Worm (Caenorhabditis elegans) whole organism, L4 larva: ENCODE measurements around the gene timm-17B.1.

Source experiments
- F26F4.8 ChIP-seq: fragments of 200-800 bp; sonication (Bioruptor generic); conservative IDR thresholded peaks from 2 replicates; pipeline ENCODE4 v1.3.6; 2022; ENCODE audit warnings: missing genetic modification characterization, missing compliant biosample characterization
- F37D6.2 ChIP-seq: sonication (generic microtip); optimal IDR thresholded peaks from 2 replicates; lab custom pipeline; 2016; ENCODE audit warnings: mild to moderate bottlenecking, missing genetic modification characterization, missing compliant biosample characterization
- R02D3.7 ChIP-seq: fragments of 150-350 bp; sonication (generic microtip); optimal IDR thresholded peaks from 3 replicates; lab custom pipeline; 2014; ENCODE audit warnings: missing biosample characterization, missing genetic modification characterization
- T20F7.1 ChIP-seq: fragments of 200-800 bp; sonication (Bioruptor generic); optimal IDR thresholded peaks from 2 replicates; lab custom pipeline; 2018; ENCODE audit warnings: mild to moderate bottlenecking, missing genetic modification characterization, missing compliant biosample characterization
- T26A8.4 ChIP-seq: fragments of 200-800 bp; sonication (Bioruptor generic); IDR thresholded peaks from 2 replicates; pipeline ENCODE4 v1.3.6; 2022; ENCODE audit warnings: missing genetic modification characterization, missing compliant biosample characterization
- Y105C5A.15 ChIP-seq: fragments of 200-800 bp; sonication (Bioruptor generic); IDR thresholded peaks from 2 replicates; pipeline ENCODE4 v1.3.6; 2022; ENCODE audit warnings: missing genetic modification characterization, missing compliant biosample characterization
- ZK546.5 ChIP-seq, 2 experiments: sonication (generic microtip); optimal IDR thresholded peaks; 2 replicates each; lab custom pipeline; 2017; ENCODE audit warnings: missing biosample characterization in 2 of 2, missing genetic modification characterization in 2 of 2
- arid-1 ChIP-seq: fragments of 200-800 bp; sonication (Bioruptor generic); conservative IDR thresholded peaks from 2 replicates; pipeline ENCODE4 v1.3.6; 2022; ENCODE audit warnings: missing genetic modification reagents, missing genetic modification characterization, missing compliant biosample characterization
- attf-4 ChIP-seq: sonication (generic microtip); optimal IDR thresholded peaks from 3 replicates; lab custom pipeline; 2017; ENCODE audit warnings: missing biosample characterization, missing genetic modification characterization
- ceh-28 ChIP-seq: fragments of 150-350 bp; optimal IDR thresholded peaks from 2 replicates; lab custom pipeline; 2014; ENCODE audit warnings: missing biosample characterization, missing genetic modification reagents, missing genetic modification characterization
- ceh-82 ChIP-seq: sonication (generic microtip); optimal IDR thresholded peaks from 2 replicates; lab custom pipeline; 2017; ENCODE audit warnings: missing biosample characterization, missing genetic modification characterization
- cey-2 ChIP-seq: sonication (generic microtip); optimal IDR thresholded peaks from 3 replicates; lab custom pipeline; 2017; ENCODE audit warnings: missing genetic modification characterization, mild to moderate bottlenecking, missing compliant biosample characterization, antibody characterized with exemption, borderline replicate concordance; ENCODE audit not compliant: insufficient read depth
- daf-12 ChIP-seq: fragments of 150-350 bp; optimal IDR thresholded peaks from 2 replicates; lab custom pipeline; 2014; ENCODE audit warnings: missing biosample characterization, missing genetic modification reagents, missing genetic modification characterization
- daf-16 ChIP-seq, 3 experiments: sonication (generic microtip); optimal IDR thresholded peaks; 2 replicates each; lab custom pipeline; 2016 to 2017; ENCODE audit warnings: missing genetic modification characterization in 3 of 3, missing genetic modification reagents in 3 of 3, mild to moderate bottlenecking in 2 of 3, missing compliant biosample characterization in 2 of 3, missing biosample characterization in 1 of 3, moderate library complexity in 1 of 3
- daf-19 ChIP-seq: fragments of 200-800 bp; sonication (Bioruptor generic); conservative IDR thresholded peaks from 2 replicates; pipeline ENCODE4 v1.3.6; 2022; ENCODE audit warnings: missing genetic modification characterization, missing compliant biosample characterization
- daf-8 ChIP-seq: fragments of 200-800 bp; sonication (Bioruptor generic); IDR thresholded peaks from 2 replicates; pipeline ENCODE4 v1.3.6; 2022; ENCODE audit warnings: missing genetic modification characterization, missing compliant biosample characterization
- dmd-6 ChIP-seq: fragments of 200-800 bp; sonication (Bioruptor generic); IDR thresholded peaks from 2 replicates; pipeline ENCODE4 v1.3.6; 2022; ENCODE audit warnings: missing genetic modification reagents, missing genetic modification characterization, missing compliant biosample characterization
- dmd-9 ChIP-seq: fragments of 200-800 bp; sonication (Bioruptor generic); IDR thresholded peaks from 2 replicates; pipeline ENCODE4 v1.3.6; 2022; ENCODE audit warnings: missing genetic modification reagents, missing genetic modification characterization, missing compliant biosample characterization
- dpl-1 ChIP-seq: fragments of 150-350 bp; optimal IDR thresholded peaks from 2 replicates; lab custom pipeline; 2014; ENCODE audit warnings: missing biosample characterization, missing genetic modification reagents, missing genetic modification characterization
- duxl-1 ChIP-seq: sonication (generic microtip); optimal IDR thresholded peaks from 2 replicates; lab custom pipeline; 2016; ENCODE audit warnings: mild to moderate bottlenecking, missing genetic modification characterization, moderate library complexity, missing compliant biosample characterization; ENCODE audit not compliant: poor library complexity
- dve-1 ChIP-seq: sonication (generic microtip); optimal IDR thresholded peaks from 2 replicates; lab custom pipeline; 2017; ENCODE audit warnings: antibody characterized with exemption, mild to moderate bottlenecking, missing genetic modification characterization, missing compliant biosample characterization; ENCODE audit not compliant: insufficient read depth
- hif-1 ChIP-seq, 2 experiments: sonication (generic microtip); optimal IDR thresholded peaks; 2 replicates each; lab custom pipeline; 2016 to 2017; ENCODE audit warnings: missing compliant biosample characterization in 2 of 2, missing genetic modification characterization in 2 of 2, missing genetic modification reagents in 2 of 2, missing genotype in 2 of 2, mild to moderate bottlenecking in 1 of 2
- hlh-11 ChIP-seq: fragments of 200-800 bp; sonication (Bioruptor generic); optimal IDR thresholded peaks from 2 replicates; lab custom pipeline; 2018; ENCODE audit warnings: mild to moderate bottlenecking, missing genetic modification characterization, missing compliant biosample characterization
- hmg-1.1 ChIP-seq: fragments of 200-800 bp; sonication (Bioruptor generic); IDR thresholded peaks from 2 replicates; pipeline ENCODE4 v1.3.6; 2022; ENCODE audit warnings: missing genetic modification reagents, missing genetic modification characterization, missing compliant biosample characterization
- jun-1 ChIP-seq: fragments of 150-350 bp; optimal IDR thresholded peaks from 2 replicates; lab custom pipeline; 2014; ENCODE audit warnings: missing biosample characterization, missing genetic modification reagents, missing genetic modification characterization
- lin-1 ChIP-seq: fragments of 200-800 bp; sonication (Bioruptor generic); IDR thresholded peaks from 2 replicates; pipeline ENCODE4 v1.3.6; 2022; ENCODE audit warnings: missing genetic modification reagents, missing genetic modification characterization, missing compliant biosample characterization
- lin-38 ChIP-seq: fragments of 200-800 bp; sonication (Bioruptor generic); IDR thresholded peaks from 2 replicates; pipeline ENCODE4 v1.3.6; 2022; ENCODE audit warnings: missing genetic modification reagents, missing genetic modification characterization, missing compliant biosample characterization
- lir-3 ChIP-seq: sonication (generic microtip); optimal IDR thresholded peaks from 2 replicates; lab custom pipeline; 2016; ENCODE audit warnings: mild to moderate bottlenecking, missing genetic modification characterization, missing compliant biosample characterization
- lsy-2 ChIP-seq, 2 experiments: fragments of 150-350 bp in 1 of 2; sonication (generic microtip) in 1 of 2; optimal IDR thresholded peaks; 2 replicates each; lab custom pipeline; 2014 to 2017; ENCODE audit warnings: missing biosample characterization in 2 of 2, missing genetic modification characterization in 2 of 2
- mep-1 ChIP-seq: fragments of 150-350 bp; sonication (generic microtip); optimal IDR thresholded peaks from 3 replicates; lab custom pipeline; 2014; ENCODE audit warnings: missing biosample characterization, missing genetic modification characterization
- mes-2 ChIP-seq: sonication (generic microtip); optimal IDR thresholded peaks from 2 replicates; lab custom pipeline; 2016; ENCODE audit warnings: missing genotype, mild to moderate bottlenecking, missing genetic modification characterization, missing compliant biosample characterization; ENCODE audit not compliant: poor library complexity, severe bottlenecking
- mxl-3 ChIP-seq: fragments of 200-800 bp; sonication (Bioruptor generic); optimal IDR thresholded peaks from 2 replicates; lab custom pipeline; 2018; ENCODE audit warnings: mild to moderate bottlenecking, missing genetic modification characterization, missing compliant biosample characterization
- nhr-41 ChIP-seq: fragments of 200-800 bp; sonication (Bioruptor generic); IDR thresholded peaks from 2 replicates; pipeline ENCODE4 v1.3.6; 2022; ENCODE audit warnings: missing genetic modification reagents, missing genetic modification characterization, missing compliant biosample characterization
- nhr-42 ChIP-seq: fragments of 200-800 bp; sonication (Bioruptor generic); IDR thresholded peaks from 2 replicates; pipeline ENCODE4 v1.3.6; 2022; ENCODE audit warnings: missing genetic modification characterization, missing compliant biosample characterization
- nhr-48 ChIP-seq: sonication (generic microtip); optimal IDR thresholded peaks from 2 replicates; lab custom pipeline; 2016; ENCODE audit warnings: mild to moderate bottlenecking, missing genetic modification characterization, missing compliant biosample characterization
- nhr-76 ChIP-seq: fragments of 150-350 bp; optimal IDR thresholded peaks from 2 replicates; lab custom pipeline; 2014; ENCODE audit warnings: missing biosample characterization, missing genetic modification characterization
- nhr-77 ChIP-seq: fragments of 150-350 bp; optimal IDR thresholded peaks from 2 replicates; lab custom pipeline; 2014; ENCODE audit warnings: missing biosample characterization, missing genetic modification characterization
- php-3 ChIP-seq: fragments of 200-800 bp; sonication (Bioruptor generic); IDR thresholded peaks from 2 replicates; pipeline ENCODE4 v1.3.6; 2022; ENCODE audit warnings: missing genetic modification reagents, missing genetic modification characterization, missing compliant biosample characterization
- skn-1 ChIP-seq: fragments of 150-350 bp; optimal IDR thresholded peaks from 2 replicates; lab custom pipeline; 2014; ENCODE audit warnings: missing biosample characterization, missing genetic modification characterization
- tag-97 ChIP-seq: fragments of 200-800 bp; sonication (Bioruptor generic); IDR thresholded peaks from 2 replicates; pipeline ENCODE4 v1.3.6; 2022; ENCODE audit warnings: missing genetic modification characterization, missing compliant biosample characterization
- unc-62 ChIP-seq, 3 experiments: fragments of 150-350 bp in 1 of 3; sonication (generic microtip); optimal IDR thresholded peaks in 2 of 3; peaks in 1 of 3; 1 replicate in 1 of 3; 2 replicates in 2 of 3; lab custom pipeline; 2014 to 2017; ENCODE audit warnings: missing biosample characterization in 3 of 3, missing genetic modification characterization in 3 of 3, missing genetic modification reagents in 3 of 3, missing genotype in 1 of 3
- zag-1 ChIP-seq: fragments of 150-350 bp; optimal IDR thresholded peaks from 2 replicates; lab custom pipeline; 2014; ENCODE audit warnings: missing biosample characterization, missing genetic modification characterization
- zfp-3 ChIP-seq: fragments of 200-800 bp; sonication (Bioruptor generic); conservative IDR thresholded peaks from 2 replicates; pipeline ENCODE4 v1.3.6; 2022; ENCODE audit warnings: missing genetic modification reagents, missing genetic modification characterization, missing compliant biosample characterization
- ztf-11 ChIP-seq: fragments of 150-350 bp; optimal IDR thresholded peaks from 2 replicates; lab custom pipeline; 2014; ENCODE audit warnings: missing biosample characterization, missing genetic modification characterization

The timm-17B.1 gene

ce11 chrIV:4745422-4745821 is at the start of gene timm-17B.1 (continued):
- TF ChIP-seq T20F7.1 (GFP tag; lab: Kevin White, UChicago) (peak; percentile 46), T26A8.4 (peak; percentile 55; the same call in 1 of the 2 replicates), cey-2 (tag; lab: Kevin White, UChicago) (no peak), hmg-1.1 (peak; percentile 66), ceh-82 (tag; lab: Kevin White, UChicago) (no peak)

DNA sequence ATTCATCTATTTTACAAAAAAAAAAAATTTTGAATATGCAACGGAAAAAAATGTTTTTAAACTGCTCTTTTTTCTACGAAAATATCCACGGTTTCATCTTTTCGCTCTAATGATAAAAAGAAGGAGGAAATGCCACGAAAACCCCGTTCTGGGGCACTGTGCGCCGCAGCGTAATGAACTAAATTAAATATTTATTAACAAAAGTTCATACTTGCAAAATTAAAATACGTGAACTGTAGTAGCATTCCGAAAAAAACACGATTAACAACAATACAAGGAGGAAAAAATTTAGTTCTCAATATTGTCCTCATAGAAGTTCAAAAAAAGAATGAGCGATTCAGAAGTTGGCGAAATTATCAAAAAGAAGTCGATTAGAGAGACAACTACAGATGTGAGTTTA is 44.2 kb upstream of the timm-17B.1 start, which contains the start of gene R11E3.1:
Gene R11E3.1, plus strand, starts transcription at position 301 of the 400 bp plus-strand sequence.
- TF ChIP-seq zfp-3 (GFP tag; lab: Robert Waterston, UW): no peak
- TF ChIP-seq arid-1 (GFP tag; lab: Robert Waterston, UW): no peak
- TF ChIP-seq daf-16 (GFP tag; optimal IDR thresholded peaks at IDR 0.05; lab: Kevin White, UChicago): no peak
- TF ChIP-seq daf-16 (tag; optimal IDR thresholded peaks at IDR 0.05; lab: Kevin White, UChicago): no peak
- TF ChIP-seq duxl-1 (tag; lab: Kevin White, UChicago): no peak
- no peak for TF ChIP-seq lin-38 (GFP tag; lab: Robert Waterston, UW)
- no peak for TF ChIP-seq nhr-76 (tag; lab: Kevin White, UChicago)
- no peak for TF ChIP-seq T20F7.1 (GFP tag; lab: Kevin White, UChicago)
- no peak for TF ChIP-seq attf-4 (tag; lab: Kevin White, UChicago)
- TF ChIP-seq ceh-82 (tag; lab: Kevin White, UChicago): no peak
- TF ChIP-seq dpl-1 (GFP tag; lab: Kevin White, UChicago): no peak
- no peak for TF ChIP-seq R02D3.7 (tag; lab: Kevin White, UChicago)
- TF ChIP-seq nhr-77 (tag; lab: Kevin White, UChicago): no peak
- TF ChIP-seq skn-1 (tag; lab: Kevin White, UChicago): no peak
- no peak for TF ChIP-seq lin-1
- TF ChIP-seq daf-8 (GFP tag; lab: Robert Waterston, UW): no peak
- no peak for TF ChIP-seq tag-97 (GFP tag; lab: Robert Waterston, UW)
- no peak for TF ChIP-seq ztf-11 (tag; lab: Kevin White, UChicago)
- no peak for TF ChIP-seq ceh-28 (tag; lab: Kevin White, UChicago)

- TF ChIP-seq F26F4.8 (GFP tag; lab: Robert Waterston, UW) (no peak), mep-1 (tag; lab: Kevin White, UChicago) (peak; percentile 45), mes-2 (tag; lab: Kevin White, UChicago) (peak; percentile 35), nhr-48 (tag; lab: Kevin White, UChicago) (peak; percentile 63), nhr-77 (tag; lab: Kevin White, UChicago) (peak; percentile 83), daf-12 (tag; lab: Kevin White, UChicago) (no peak), lsy-2 (tag; optimal IDR thresholded peaks at IDR 0.05; lab: Kevin White, UChicago) (peak in 1 of 2 experiments; percentile 59), hif-1 (tag; optimal IDR thresholded peaks at IDR 0.05; lab: Kevin White, UChicago) (peak in 1 of 2 experiments; percentile 33), php-3 (GFP tag; lab: Robert Waterston, UW) (no peak), daf-8 (GFP tag; lab: Robert Waterston, UW) (no peak), jun-1 (no peak), daf-16 (GFP tag; optimal IDR thresholded peaks at IDR 0.05; lab: Kevin White, UChicago) (no peak), daf-16 (tag; optimal IDR thresholded peaks at IDR 0.05; lab: Kevin White, UChicago) (peak; percentile 97), arid-1 (GFP tag; lab: Robert Waterston, UW) (no peak), nhr-42 (no peak), F37D6.2 (tag; lab: Kevin White, UChicago) (no peak), daf-19 (no peak), mxl-3 (peak; percentile 45), Y105C5A.15 (no peak), nhr-41 (no peak), hmg-1.1 (0 out of 2 replicates have a peak, but pooled peaks have one; percentile 17), zag-1 (tag; lab: Kevin White, UChicago) (no peak), hlh-11 (peak; percentile 80), dmd-9 (no peak), ztf-11 (tag; lab: Kevin White, UChicago) (no peak), lin-1 (no peak), tag-97 (GFP tag; lab: Robert Waterston, UW) (no peak), dmd-6 (peak; percentile 72), unc-62 (GFP tag; optimal IDR thresholded peaks at IDR 0.05 in 1 of 2; lab: Kevin White, UChicago) (peak in 1 of 2 experiments; percentile 92), unc-62 (tag; optimal IDR thresholded peaks at IDR 0.05; lab: Kevin White, UChicago) (no peak), dve-1 (tag; lab: Kevin White, UChicago) (peak; percentile 81), cey-2 (tag; lab: Kevin White, UChicago) (no peak), ZK546.5 (tag; optimal IDR thresholded peaks at IDR 0.05; lab: Kevin White, UChicago) (no peak), lir-3 (tag; lab: Kevin White, UChicago) (no peak)
Measured at ce11 chrIV:4788332-4788731, 43.0 kb upstream of the timm-17B.1 start, which contains the start of gene nhr-104. Gene nhr-104 (minus strand): TSS chrIV:4788692.
